Worm (Caenorhabditis elegans): Measurements from ENCODE around the gene cox-6B.
A peak's percentile ranks its signal among the peaks of the same experiment; 100 is the strongest.

cox-6B gene

DNA sequence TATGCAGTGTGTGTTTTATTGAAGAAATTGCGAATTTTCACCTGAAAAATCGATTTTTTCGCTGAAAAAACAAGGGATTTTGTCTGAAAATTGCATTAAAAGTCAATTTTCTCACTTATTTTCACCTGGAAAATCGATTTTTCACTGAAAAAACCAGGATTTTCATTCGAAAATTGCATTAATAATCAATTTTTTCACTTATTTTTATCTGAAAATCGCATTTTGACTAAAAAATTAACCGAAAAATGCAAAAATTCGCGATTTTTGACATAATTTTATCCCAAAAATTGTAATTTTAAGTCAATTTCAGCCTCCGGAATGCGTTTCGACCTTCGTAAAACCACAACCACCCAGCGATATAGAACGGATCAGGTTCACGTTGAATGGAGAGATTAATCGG, 133.0 kb downstream of the cox-6B start, which contains the start of gene Y71H2AM.29:
TSS of gene Y71H2AM.29 (plus strand) at position 301 of the 400 bp plus-strand sequence.
- TF ChIP-seq ceh-28 (tag; optimal IDR thresholded peaks at IDR 0.05) (no peak), nhr-25 (tag; optimal IDR thresholded peaks at IDR 0.05) (no peak), zag-1 (tag; optimal IDR thresholded peaks at IDR 0.05) (no peak), nhr-23 (tag; optimal IDR thresholded peaks at IDR 0.05) (no peak), mml-1 (tag; optimal IDR thresholded peaks at IDR 0.05) (no peak), ztf-11 (tag; optimal IDR thresholded peaks at IDR 0.05) (no peak), elt-2 (tag; optimal IDR thresholded peaks at IDR 0.05) (no peak), nhr-28 (tag; optimal IDR thresholded peaks at IDR 0.05) (no peak), fkh-10 (GFP tag; optimal IDR thresholded peaks at IDR 0.05) (no peak), aly-2 (tag; optimal IDR thresholded peaks at IDR 0.05) (no peak), unc-39 (tag; optimal IDR thresholded peaks at IDR 0.05) (no peak), daf-12 (tag; optimal IDR thresholded peaks at IDR 0.05) (no peak), lin-15B (tag; optimal IDR thresholded peaks at IDR 0.05) (no peak), R02D3.7 (tag; optimal IDR thresholded peaks at IDR 0.05) (no peak), tbx-2 (tag; optimal IDR thresholded peaks at IDR 0.05) (no peak), unc-62 (GFP tag; optimal IDR thresholded peaks at IDR 0.05) (no peak), mdl-1 (tag; optimal IDR thresholded peaks at IDR 0.05) (no peak), nhr-67 (tag; optimal IDR thresholded peaks at IDR 0.05) (no peak), nfya-1 (tag; optimal IDR thresholded peaks at IDR 0.05; ENCODE audit: insufficient read depth) (no peak), hmg-11 (tag; optimal IDR thresholded peaks at IDR 0.05) (no peak)

DNA sequence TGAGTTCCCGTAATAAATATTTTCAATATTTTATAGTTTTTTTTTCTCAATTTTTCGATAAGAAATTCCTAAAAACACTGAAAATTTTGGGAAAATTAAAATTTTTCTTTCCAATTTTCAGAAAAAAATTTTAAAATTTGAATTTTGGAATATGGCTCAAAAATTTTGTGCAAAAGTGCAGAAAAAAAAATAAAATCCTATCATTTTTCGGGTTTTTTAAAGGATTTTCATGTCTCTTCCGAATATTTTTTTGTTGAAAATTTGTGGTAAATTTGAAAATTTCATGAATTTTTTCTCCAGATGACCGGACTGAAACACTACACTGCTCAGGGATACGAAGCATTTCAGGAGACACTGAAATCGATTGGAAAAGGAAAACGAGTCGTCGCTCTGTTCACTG, 134.9 kb downstream of the cox-6B start, which contains the start of gene txdc-17:
TSS of gene txdc-17 (plus strand) at position 301 of the 400 bp plus-strand sequence.
- TF ChIP-seq ztf-4 (tag; optimal IDR thresholded peaks at IDR 0.05): no peak
- TF ChIP-seq unc-62 (GFP tag; optimal IDR thresholded peaks at IDR 0.05): no peak
- TF ChIP-seq egl-5 (tag; optimal IDR thresholded peaks at IDR 0.05): no peak
- TF ChIP-seq nhr-67 (tag; optimal IDR thresholded peaks at IDR 0.05): no peak
- TF ChIP-seq fkh-10 (GFP tag; optimal IDR thresholded peaks at IDR 0.05): no peak
- TF ChIP-seq eor-1 (tag; optimal IDR thresholded peaks at IDR 0.05): no peak
- TF ChIP-seq elt-1 (tag; optimal IDR thresholded peaks at IDR 0.05): no peak
- TF ChIP-seq ceh-16 (tag; optimal IDR thresholded peaks at IDR 0.05): no peak
- TF ChIP-seq nhr-23 (tag; optimal IDR thresholded peaks at IDR 0.05): no peak
- TF ChIP-seq ceh-28 (tag; optimal IDR thresholded peaks at IDR 0.05): no peak
- TF ChIP-seq nhr-43 (tag; optimal IDR thresholded peaks at IDR 0.05; ENCODE audit: poor library complexity, severe bottlenecking): no peak

DNA sequence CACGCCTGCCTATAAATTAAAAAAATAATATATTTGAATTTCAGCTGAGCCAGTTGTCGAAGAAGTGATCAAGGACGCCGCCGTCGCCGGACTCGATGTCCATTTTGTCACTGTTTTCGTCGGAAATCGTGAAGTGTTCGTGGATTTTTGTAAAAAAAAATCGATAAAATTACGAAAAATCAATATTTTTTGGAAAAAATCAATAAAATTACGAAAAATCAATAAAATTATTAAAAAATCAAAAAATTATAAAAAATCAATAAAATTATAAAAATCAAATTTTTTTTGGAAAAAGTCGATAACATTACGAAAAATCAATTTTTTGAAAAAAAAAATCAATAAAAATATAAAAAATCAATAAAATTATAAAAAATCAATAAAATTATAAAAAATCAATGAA, 135.5 kb downstream of the cox-6B start:
- peak; percentile 89 for TF ChIP-seq ceh-28 (tag; optimal IDR thresholded peaks at IDR 0.05)
- TF ChIP-seq ceh-16 (tag; optimal IDR thresholded peaks at IDR 0.05): no peak
- TF ChIP-seq nhr-237 (tag; optimal IDR thresholded peaks at IDR 0.05): no peak
- TF ChIP-seq tbx-2 (tag; optimal IDR thresholded peaks at IDR 0.05): no peak
- TF ChIP-seq fkh-2 (tag; optimal IDR thresholded peaks at IDR 0.05): no peak
- TF ChIP-seq nhr-43 (tag; optimal IDR thresholded peaks at IDR 0.05; ENCODE audit: poor library complexity, severe bottlenecking): no peak
- TF ChIP-seq eor-1 (tag; optimal IDR thresholded peaks at IDR 0.05): no peak
- no peak for TF ChIP-seq lin-15B (tag; optimal IDR thresholded peaks at IDR 0.05)

DNA sequence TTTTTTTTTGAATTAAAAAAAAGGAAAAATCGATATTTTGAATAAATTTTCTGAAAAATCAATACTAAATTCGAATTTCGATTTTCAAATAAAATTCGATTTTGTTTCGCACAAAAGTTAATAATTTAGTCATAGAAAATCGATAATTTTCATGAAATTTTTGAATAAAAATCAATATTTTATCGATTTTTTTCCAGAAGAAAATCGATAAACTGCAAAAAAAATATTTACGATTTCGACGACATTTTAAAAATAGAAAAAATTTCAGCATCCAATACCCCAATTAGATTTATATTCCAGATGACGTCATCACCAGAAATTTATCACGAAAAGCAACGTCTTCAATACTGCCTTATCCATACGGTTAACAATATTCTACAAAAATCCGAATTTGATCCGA, 136.9 kb downstream of the cox-6B start, which contains the start of gene josd-1:
TSS of gene josd-1 (plus strand) at position 301 of the 400 bp plus-strand sequence.
- no peak for TF ChIP-seq zag-1 (tag; optimal IDR thresholded peaks at IDR 0.05)
- TF ChIP-seq egl-27 (tag; optimal IDR thresholded peaks at IDR 0.05): no peak
- TF ChIP-seq nhr-23 (tag; optimal IDR thresholded peaks at IDR 0.05): no peak
- no peak for TF ChIP-seq unc-39 (tag; optimal IDR thresholded peaks at IDR 0.05)
